4 fruit fly cellular contexts compared by ENCODE assay signal in genomic region chrX:18538204-18538864, dm6.
A peak's percentile ranks its signal among the peaks of the same experiment; 100 is the strongest.
TF ChIP-seq lines count a peak whose summit lies in the region.

No protein-coding gene starts in this region.

- TF ChIP-seq CTCF in whole organism, embryonic (GFP tag; optimal IDR thresholded peaks at IDR 0.05; lab: Kevin White, UChicago), result no peak

TF ChIP-seq in whole organism, embryonic, 481 proteins besides CTCF, POLR2A, EP300 and RAD21:
- TF ChIP-seq Dll (GFP tag; IDR thresholded peaks at IDR 0.05; lab: Robert Waterston, UW; ENCODE audit: partially characterized antibody) (0 out of 4 replicates have a peak, but pooled peaks have one; percentile 31), jigr1 (GFP tag; IDR thresholded peaks at IDR 0.05; lab: Robert Waterston, UW) (no peak), Atf-2 (GFP tag; optimal IDR thresholded peaks at IDR 0.05; lab: Kevin White, UChicago) (no peak), mam (GFP tag; optimal IDR thresholded peaks at IDR 0.05; lab: Kevin White, UChicago) (no peak), grau (tag; optimal IDR thresholded peaks at IDR 0.05; lab: Kevin White, UChicago) (peak; percentile 65), nom (GFP tag; optimal IDR thresholded peaks at IDR 0.05; lab: Kevin White, UChicago) (peak; percentile 0), Nf-YA (GFP tag; IDR thresholded peaks at IDR 0.05; lab: Robert Waterston, UW) (no peak), CG2712 (tag; optimal IDR thresholded peaks at IDR 0.05; lab: Kevin White, UChicago) (peak; percentile 3), Drgx (GFP tag; IDR thresholded peaks at IDR 0.05; lab: Robert Waterston, UW) (peak; percentile 29; the same call in 1 of the 2 replicates), Xrp1 (GFP tag; IDR thresholded peaks at IDR 0.05; lab: Robert Waterston, UW) (no peak; the same call in 1 of the 2 replicates), lbe (GFP tag; optimal IDR thresholded peaks at IDR 0.05; lab: Kevin White, UChicago) (peak; percentile 39), Fer3 (tag; optimal IDR thresholded peaks at IDR 0.05; lab: Kevin White, UChicago) (no peak), Meics (GFP tag; optimal IDR thresholded peaks at IDR 0.05; lab: Kevin White, UChicago) (no peak), row (GFP tag; IDR thresholded peaks at IDR 0.05; lab: Robert Waterston, UW) (peak; percentile 46), CG3163 (GFP tag; optimal IDR thresholded peaks at IDR 0.05; lab: Kevin White, UChicago) (no peak)

TF ChIP-seq in whole organism, prepupa, 60 proteins besides CTCF, POLR2A, EP300 and RAD21 (continues in another document):
- peak; percentile 61 for TF ChIP-seq fd59A (GFP tag; optimal IDR thresholded peaks at IDR 0.05; lab: Kevin White, UChicago)
- peak; percentile 53 for TF ChIP-seq Ets21C (GFP tag; optimal IDR thresholded peaks at IDR 0.05; lab: Kevin White, UChicago)
- TF ChIP-seq esn (GFP tag; optimal IDR thresholded peaks at IDR 0.05; lab: Kevin White, UChicago), result peak; percentile 63
- TF ChIP-seq Sox14 (GFP tag; optimal IDR thresholded peaks at IDR 0.05; lab: Kevin White, UChicago), result peak; percentile 74
- peak; percentile 59 for TF ChIP-seq CG7368 (GFP tag; optimal IDR thresholded peaks at IDR 0.05; lab: Kevin White, UChicago)
- no peak for TF ChIP-seq Lpt (GFP tag; optimal IDR thresholded peaks at IDR 0.05; lab: Kevin White, UChicago)
- TF ChIP-seq spab (GFP tag; optimal IDR thresholded peaks at IDR 0.05; lab: Kevin White, UChicago), result peak; percentile 64
- TF ChIP-seq CG11762 (GFP tag; optimal IDR thresholded peaks at IDR 0.05; lab: Kevin White, UChicago; ENCODE audit: insufficient read depth), result no peak
- TF ChIP-seq CG10631 (GFP tag; optimal IDR thresholded peaks at IDR 0.05; lab: Kevin White, UChicago), result peak; percentile 62
- TF ChIP-seq Eip78C (GFP tag; lab: Kevin White, UChicago), result peak; percentile 88
- TF ChIP-seq vri (GFP tag; optimal IDR thresholded peaks at IDR 0.05; lab: Kevin White, UChicago), result peak; percentile 4
- peak; percentile 63 for TF ChIP-seq Eip75B (GFP tag; optimal IDR thresholded peaks at IDR 0.05; lab: Kevin White, UChicago)
- peak; percentile 63 for TF ChIP-seq Smox (GFP tag; optimal IDR thresholded peaks at IDR 0.05; lab: Kevin White, UChicago)
- peak; percentile 63 for TF ChIP-seq CG6792 (GFP tag; optimal IDR thresholded peaks at IDR 0.05; lab: Kevin White, UChicago)
- TF ChIP-seq Blimp-1 (GFP tag; optimal IDR thresholded peaks at IDR 0.05; lab: Kevin White, UChicago), result peak; percentile 26
- no peak for TF ChIP-seq CG9139 (GFP tag; optimal IDR thresholded peaks at IDR 0.05; lab: Kevin White, UChicago)
- TF ChIP-seq pdm3 (GFP tag; optimal IDR thresholded peaks at IDR 0.05; lab: Kevin White, UChicago), result peak; percentile 71
- TF ChIP-seq fkh (GFP tag; optimal IDR thresholded peaks at IDR 0.05; lab: Kevin White, UChicago), result no peak
- peak; percentile 75 for TF ChIP-seq Ets96B (tag; optimal IDR thresholded peaks at IDR 0.05; lab: Kevin White, UChicago)
- peak; percentile 60 for TF ChIP-seq CG11902 (GFP tag; optimal IDR thresholded peaks at IDR 0.05; lab: Kevin White, UChicago)
- peak; percentile 67 for TF ChIP-seq CG6808 (GFP tag; optimal IDR thresholded peaks at IDR 0.05; lab: Kevin White, UChicago)
- TF ChIP-seq eg (GFP tag; IDR thresholded peaks at IDR 0.05; lab: Robert Waterston, UW), result 0 out of 3 replicates have a peak, but pooled peaks have one; percentile 28
- peak; percentile 70 for TF ChIP-seq Sox15 (GFP tag; optimal IDR thresholded peaks at IDR 0.05; lab: Kevin White, UChicago)
- no peak for TF ChIP-seq Hr38 (GFP tag; optimal IDR thresholded peaks at IDR 0.05; lab: Kevin White, UChicago)
- peak; percentile 55 for TF ChIP-seq acj6 (GFP tag; optimal IDR thresholded peaks at IDR 0.05; lab: Kevin White, UChicago)

TF ChIP-seq in whole organism, pupa, 21 proteins besides CTCF, POLR2A, EP300 and RAD21:
- TF ChIP-seq CG14655 (GFP tag; optimal IDR thresholded peaks at IDR 0.05; lab: Kevin White, UChicago) (peak; percentile 61), CG10348 (GFP tag; IDR thresholded peaks at IDR 0.05; lab: Robert Waterston, UW) (no peak), CG15710 (tag; optimal IDR thresholded peaks at IDR 0.05; lab: Kevin White, UChicago) (peak; percentile 67), CG8301 (tag; optimal IDR thresholded peaks at IDR 0.05; lab: Kevin White, UChicago) (peak; percentile 55), rn (GFP tag; IDR thresholded peaks at IDR 0.05; lab: Robert Waterston, UW) (no peak), CG12605 (GFP tag; IDR thresholded peaks at IDR 0.05; lab: Robert Waterston, UW) (no peak), CG34367 (tag; optimal IDR thresholded peaks at IDR 0.05; lab: Kevin White, UChicago) (peak; percentile 62), Pif1A (GFP tag; optimal IDR thresholded peaks at IDR 0.05; lab: Kevin White, UChicago) (peak; percentile 70), CG17806 (tag; optimal IDR thresholded peaks at IDR 0.05; lab: Kevin White, UChicago) (peak; percentile 69), fd96Ca (GFP tag; IDR thresholded peaks at IDR 0.05; lab: Robert Waterston, UW) (peak; percentile 71), D1 (tag; optimal IDR thresholded peaks at IDR 0.05; lab: Kevin White, UChicago) (no peak), Snoo (tag; optimal IDR thresholded peaks at IDR 0.05; lab: Kevin White, UChicago) (peak; percentile 36), CG4496 (GFP tag; IDR thresholded peaks at IDR 0.05; lab: Robert Waterston, UW) (peak; percentile 36; the same call in 1 of the 3 replicates), Ets98B (GFP tag; IDR thresholded peaks at IDR 0.05; lab: Robert Waterston, UW) (no peak), CG32121 (GFP tag; IDR thresholded peaks at IDR 0.05; lab: Robert Waterston, UW) (0 out of 2 replicates have a peak, but pooled peaks have one; percentile 10), EcR (GFP tag; optimal IDR thresholded peaks at IDR 0.05; lab: Kevin White, UChicago) (no peak), gl (tag; optimal IDR thresholded peaks at IDR 0.05; lab: Kevin White, UChicago) (peak; percentile 36), CG13204 (GFP tag; optimal IDR thresholded peaks at IDR 0.05; lab: Kevin White, UChicago) (peak; percentile 40), CG9948 (tag; optimal IDR thresholded peaks at IDR 0.05; lab: Kevin White, UChicago) (peak; percentile 57), CG8159 (tag; optimal IDR thresholded peaks at IDR 0.05; lab: Kevin White, UChicago) (peak; percentile 71), Pif1B (GFP tag; optimal IDR thresholded peaks at IDR 0.05; lab: Kevin White, UChicago) (peak; percentile 66)

TF ChIP-seq in whole organism, wandering third instar larva, 38 proteins besides CTCF, POLR2A, EP300 and RAD21:
- TF ChIP-seq HLH106 (tag; optimal IDR thresholded peaks at IDR 0.05; lab: Kevin White, UChicago) (peak; percentile 77), fru (GFP tag; optimal IDR thresholded peaks at IDR 0.05; lab: Kevin White, UChicago) (peak; percentile 80), lola (GFP tag; optimal IDR thresholded peaks at IDR 0.05; lab: Kevin White, UChicago) (no peak), Hr78 (GFP tag; optimal IDR thresholded peaks at IDR 0.05; lab: Kevin White, UChicago) (no peak), OdsH (GFP tag; optimal IDR thresholded peaks at IDR 0.05; lab: Kevin White, UChicago) (peak; percentile 22), CG32264 (GFP tag; optimal IDR thresholded peaks at IDR 0.05; lab: Kevin White, UChicago) (peak; percentile 4), h (GFP tag; optimal IDR thresholded peaks at IDR 0.05; lab: Kevin White, UChicago) (peak; percentile 79), CrebA (GFP tag; optimal IDR thresholded peaks at IDR 0.05; lab: Kevin White, UChicago; ENCODE audit: borderline replicate concordance) (no peak), Sp1 (GFP tag; optimal IDR thresholded peaks at IDR 0.05; lab: Kevin White, UChicago) (peak; percentile 69), Dfd (GFP tag; optimal IDR thresholded peaks at IDR 0.05; lab: Kevin White, UChicago) (no peak), rgr (GFP tag; optimal IDR thresholded peaks at IDR 0.05; lab: Kevin White, UChicago) (peak; percentile 66), Hnf4 (GFP tag; optimal IDR thresholded peaks at IDR 0.05; lab: Kevin White, UChicago) (peak; percentile 44), ey (GFP tag; optimal IDR thresholded peaks at IDR 0.05; lab: Kevin White, UChicago) (peak; percentile 76), Rel (GFP tag; optimal IDR thresholded peaks at IDR 0.05; lab: Kevin White, UChicago) (no peak), Rel (tag; optimal IDR thresholded peaks at IDR 0.05; lab: Kevin White, UChicago) (peak; percentile 25), br (GFP tag; optimal IDR thresholded peaks at IDR 0.05; lab: Kevin White, UChicago) (peak; percentile 71), CG9705 (GFP tag; optimal IDR thresholded peaks at IDR 0.05; lab: Kevin White, UChicago) (peak; percentile 48), foxo (GFP tag; optimal IDR thresholded peaks at IDR 0.05; lab: Kevin White, UChicago) (peak in 1 of 2 experiments; percentile 69), woc (GFP tag; optimal IDR thresholded peaks at IDR 0.05; lab: Kevin White, UChicago) (peak; percentile 86), Abd-B (GFP tag; optimal IDR thresholded peaks at IDR 0.05; lab: Kevin White, UChicago) (no peak)
TF ChIP-seq in whole organism, wandering third instar larva: peak in this region for 14.

Comparison
In these comparisons a context has a peak if more than half of its experiments do, and no peak if none do; other contexts are left out.
1. Of the 7 proteins assayed by ChIP-seq in both whole organism, embryonic and whole organism, prepupa: peak only in whole organism, embryonic: none; only in whole organism, prepupa: Blimp-1, CG16779, CG6854, Hr39 and Sox102F; in both: none; in neither: 2.